Worm (Caenorhabditis elegans) whole organism, L3 larva: ENCODE data around the gene srz-63.

ENCODE experiments used
- R02D3.7 ChIP-seq: fragments of 150-350 bp; optimal IDR thresholded peaks from 2 replicates; lab custom pipeline; 2014; ENCODE audit warnings: missing biosample characterization, missing genetic modification characterization
- aly-2 ChIP-seq: fragments of 150-350 bp; optimal IDR thresholded peaks from 2 replicates; lab custom pipeline; 2014; ENCODE audit warnings: missing biosample characterization, missing genetic modification characterization
- ama-1 ChIP-seq: fragments of 150-350 bp; optimal IDR thresholded peaks from 2 replicates; lab custom pipeline; 2018
- ceh-28 ChIP-seq: fragments of 150-350 bp; optimal IDR thresholded peaks from 2 replicates; lab custom pipeline; 2014; ENCODE audit warnings: missing biosample characterization, missing genetic modification reagents, missing genetic modification characterization
- ceh-82 ChIP-seq: fragments of 150-350 bp; optimal IDR thresholded peaks from 2 replicates; lab custom pipeline; 2014; ENCODE audit warnings: missing biosample characterization, missing genetic modification characterization
- ceh-9 ChIP-seq: sonication (generic microtip); optimal IDR thresholded peaks from 2 replicates; lab custom pipeline; 2018; ENCODE audit warnings: missing biosample characterization, missing genetic modification characterization
- daf-12 ChIP-seq: fragments of 150-350 bp; optimal IDR thresholded peaks from 2 replicates; lab custom pipeline; 2014; ENCODE audit warnings: missing biosample characterization, missing genetic modification reagents, missing genetic modification characterization
- egl-27 ChIP-seq: sonication (generic microtip); optimal IDR thresholded peaks from 4 replicates; lab custom pipeline; 2017; ENCODE audit warnings: missing biosample characterization, missing genetic modification reagents, missing genetic modification characterization
- egl-5 ChIP-seq: fragments of 150-350 bp; optimal IDR thresholded peaks from 2 replicates; lab custom pipeline; 2017; ENCODE audit warnings: missing biosample characterization, missing genetic modification reagents, missing genetic modification characterization, inconsistent platforms
- elt-1 ChIP-seq: fragments of 150-350 bp; optimal IDR thresholded peaks from 2 replicates; lab custom pipeline; 2014; ENCODE audit warnings: missing biosample characterization, missing genetic modification characterization
- elt-3 ChIP-seq, 3 experiments: fragments of 150-350 bp in 1 of 3; sonication (generic microtip) in 2 of 3; optimal IDR thresholded peaks; 2 replicates in 2 of 3; 4 replicates in 1 of 3; lab custom pipeline; 2014 to 2017; ENCODE audit warnings: missing biosample characterization in 3 of 3, missing genetic modification characterization in 3 of 3
- eor-1 ChIP-seq, 2 experiments: fragments of 150-350 bp; optimal IDR thresholded peaks; 2 replicates each; lab custom pipeline; 2014 to 2018; ENCODE audit warnings: missing biosample characterization in 2 of 2, missing genetic modification characterization in 2 of 2
- fkh-10 ChIP-seq: sonication (generic microtip); optimal IDR thresholded peaks from 2 replicates; lab custom pipeline; 2017; ENCODE audit warnings: missing biosample characterization, missing genetic modification reagents, missing genetic modification characterization
- fkh-2 ChIP-seq: fragments of 150-350 bp; optimal IDR thresholded peaks from 2 replicates; lab custom pipeline; 2014; ENCODE audit warnings: missing biosample characterization, missing genetic modification reagents, missing genetic modification characterization
- fos-1 ChIP-seq: fragments of 150-350 bp; optimal IDR thresholded peaks from 2 replicates; lab custom pipeline; 2014; ENCODE audit warnings: missing biosample characterization, missing genetic modification characterization
- hmg-11 ChIP-seq: sonication (generic microtip); optimal IDR thresholded peaks from 2 replicates; lab custom pipeline; 2016; ENCODE audit warnings: missing genetic modification characterization, missing compliant biosample characterization
- jun-1 ChIP-seq: fragments of 150-350 bp; optimal IDR thresholded peaks from 2 replicates; lab custom pipeline; 2014; ENCODE audit warnings: missing biosample characterization, missing genetic modification reagents, missing genetic modification characterization
- lin-15B ChIP-seq: fragments of 150-350 bp; optimal IDR thresholded peaks from 2 replicates; lab custom pipeline; 2014; ENCODE audit warnings: missing biosample characterization, missing genetic modification characterization
- lin-39 ChIP-seq: fragments of 150-350 bp; optimal IDR thresholded peaks from 2 replicates; lab custom pipeline; 2018; ENCODE audit warnings: missing biosample characterization, missing genetic modification reagents, missing genetic modification characterization
- lsy-12 ChIP-seq: sonication (generic microtip); optimal IDR thresholded peaks from 2 replicates; lab custom pipeline; 2016; ENCODE audit warnings: mild to moderate bottlenecking, missing genetic modification characterization, missing compliant biosample characterization
- mml-1 ChIP-seq: fragments of 150-350 bp; sonication (generic microtip); optimal IDR thresholded peaks from 3 replicates; lab custom pipeline; 2014; ENCODE audit warnings: missing biosample characterization, missing genetic modification characterization
- nfya-1 ChIP-seq: sonication (generic microtip); optimal IDR thresholded peaks from 2 replicates; lab custom pipeline; 2017; ENCODE audit warnings: missing genetic modification characterization, mild to moderate bottlenecking, missing compliant biosample characterization, antibody characterized with exemption, moderate library complexity; ENCODE audit not compliant: insufficient read depth
- nhr-11 ChIP-seq: fragments of 150-350 bp; optimal IDR thresholded peaks from 2 replicates; lab custom pipeline; 2014; ENCODE audit warnings: missing biosample characterization, missing genetic modification characterization
- nhr-12 ChIP-seq: fragments of 150-350 bp; optimal IDR thresholded peaks from 2 replicates; lab custom pipeline; 2014; ENCODE audit warnings: missing biosample characterization, missing genetic modification characterization
- nhr-23 ChIP-seq: fragments of 150-350 bp; optimal IDR thresholded peaks from 2 replicates; lab custom pipeline; 2014; ENCODE audit warnings: missing biosample characterization, missing genetic modification reagents, missing genetic modification characterization
- nhr-237 ChIP-seq: fragments of 150-350 bp; optimal IDR thresholded peaks from 2 replicates; lab custom pipeline; 2014; ENCODE audit warnings: missing biosample characterization, missing genetic modification characterization
- nhr-25 ChIP-seq: sonication (generic microtip); optimal IDR thresholded peaks from 2 replicates; lab custom pipeline; 2017; ENCODE audit warnings: missing biosample characterization, missing genetic modification characterization
- nhr-43 ChIP-seq: sonication (generic microtip); optimal IDR thresholded peaks from 2 replicates; lab custom pipeline; 2016; ENCODE audit warnings: mild to moderate bottlenecking, missing genetic modification characterization, missing compliant biosample characterization; ENCODE audit not compliant: poor library complexity, severe bottlenecking
- nhr-67 ChIP-seq: fragments of 150-350 bp; optimal IDR thresholded peaks from 2 replicates; lab custom pipeline; 2014; ENCODE audit warnings: missing biosample characterization, missing genetic modification characterization
- nhr-77 ChIP-seq: fragments of 150-350 bp; optimal IDR thresholded peaks from 2 replicates; lab custom pipeline; 2014; ENCODE audit warnings: missing biosample characterization, missing genetic modification characterization
- pha-4 ChIP-seq: fragments of 150-350 bp; optimal IDR thresholded peaks from 2 replicates; lab custom pipeline; 2014; ENCODE audit warnings: missing biosample characterization, missing genetic modification reagents, missing genetic modification characterization
- pqm-1 ChIP-seq: fragments of 150-350 bp; optimal IDR thresholded peaks from 2 replicates; lab custom pipeline; 2017; ENCODE audit warnings: missing biosample characterization, missing genetic modification characterization, inconsistent platforms
- sea-2 ChIP-seq: fragments of 150-350 bp; sonication (generic microtip); optimal IDR thresholded peaks from 4 replicates; lab custom pipeline; 2014; ENCODE audit warnings: missing biosample characterization, missing genetic modification reagents, missing genetic modification characterization
- skn-1 ChIP-seq: fragments of 150-350 bp; optimal IDR thresholded peaks from 2 replicates; lab custom pipeline; 2014; ENCODE audit warnings: missing biosample characterization, missing genetic modification characterization
- snpc-4 ChIP-seq: fragments of 150-350 bp; optimal IDR thresholded peaks from 2 replicates; lab custom pipeline; 2014; ENCODE audit warnings: missing biosample characterization, missing genetic modification characterization
- tbx-2 ChIP-seq: sonication (generic microtip); optimal IDR thresholded peaks from 2 replicates; lab custom pipeline; 2016; ENCODE audit warnings: mild to moderate bottlenecking, missing genetic modification characterization, missing compliant biosample characterization
- unc-39 ChIP-seq: sonication (generic microtip); optimal IDR thresholded peaks from 4 replicates; lab custom pipeline; 2017; ENCODE audit warnings: missing biosample characterization, missing genetic modification characterization
- unc-62 ChIP-seq: fragments of 150-350 bp; sonication (generic microtip); optimal IDR thresholded peaks from 4 replicates; lab custom pipeline; 2014; ENCODE audit warnings: missing biosample characterization, missing genetic modification reagents, missing genetic modification characterization
- zag-1 ChIP-seq: fragments of 150-350 bp; optimal IDR thresholded peaks from 2 replicates; lab custom pipeline; 2014; ENCODE audit warnings: missing biosample characterization, missing genetic modification characterization

The srz-63 gene

DNA sequence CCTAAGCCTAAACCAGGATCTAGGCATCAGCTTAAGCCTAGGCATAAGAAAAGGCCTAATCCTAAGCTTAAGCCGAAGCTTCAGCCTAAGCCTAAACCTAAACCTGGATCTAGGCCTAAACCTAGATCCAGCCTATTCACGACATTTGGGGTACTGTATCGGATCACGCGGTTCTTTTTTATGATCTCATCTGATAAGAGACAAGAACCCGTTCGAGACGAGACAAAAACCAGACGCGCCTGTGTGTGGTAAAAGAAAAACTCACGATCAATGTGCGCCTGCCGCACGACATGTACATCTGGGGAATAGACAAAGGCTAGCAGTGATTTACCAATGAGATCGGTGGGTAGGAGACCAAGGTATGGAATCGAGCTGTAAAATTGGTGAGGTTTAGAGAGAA is 38.0 kb upstream of the srz-63 start:
- TF ChIP-seq ceh-9 (tag; lab: Kevin White, UChicago) = no peak
- no peak for TF ChIP-seq zag-1
- no peak for TF ChIP-seq unc-39 (tag; lab: Kevin White, UChicago)
- TF ChIP-seq fos-1 (tag; lab: Kevin White, UChicago) = no peak
- no peak for TF ChIP-seq pha-4 (tag; lab: Kevin White, UChicago)
- peak; percentile 62 for TF ChIP-seq nhr-43 (tag; lab: Kevin White, UChicago)
- TF ChIP-seq lin-39 (tag; lab: Kevin White, UChicago) = no peak
- TF ChIP-seq eor-1 (tag; optimal IDR thresholded peaks at IDR 0.05; lab: Kevin White, UChicago) = no peak
- TF ChIP-seq nhr-12 (tag; lab: Kevin White, UChicago) = no peak
- peak; percentile 32 for TF ChIP-seq nhr-25 (tag; lab: Kevin White, UChicago)
- peak; percentile 55 for TF ChIP-seq elt-1
- TF ChIP-seq nhr-77 (tag; lab: Kevin White, UChicago) = no peak
- TF ChIP-seq elt-3 (tag; optimal IDR thresholded peaks at IDR 0.05; lab: Kevin White, UChicago) = peak in 1 of 3 experiments; percentile 70
- TF ChIP-seq nfya-1 = peak; percentile 4
- TF ChIP-seq lsy-12 (tag; lab: Kevin White, UChicago) = peak; percentile 13
- TF ChIP-seq nhr-11 (tag; lab: Kevin White, UChicago) = no peak
- TF ChIP-seq snpc-4 (tag; lab: Kevin White, UChicago) = no peak

ce11 chrII:1241176-1241730 is 37.2 kb upstream of the srz-63 start:
- no peak for TF ChIP-seq lin-39 (tag; lab: Kevin White, UChicago)
- TF ChIP-seq nhr-11 (tag; lab: Kevin White, UChicago) = no peak
- TF ChIP-seq nhr-43 (tag; lab: Kevin White, UChicago) = peak; percentile 66
- TF ChIP-seq fos-1 (tag; lab: Kevin White, UChicago) = no peak
- TF ChIP-seq lsy-12 (tag; lab: Kevin White, UChicago) = peak; percentile 13
- no peak for TF ChIP-seq snpc-4 (tag; lab: Kevin White, UChicago)

- TF ChIP-seq zag-1 = no peak
- peak; percentile 42 for TF ChIP-seq sea-2 (GFP tag; lab: Kevin White, UChicago)
- TF ChIP-seq nhr-67 (tag; lab: Kevin White, UChicago) = no peak
- TF ChIP-seq nhr-77 (tag; lab: Kevin White, UChicago) = no peak
- TF ChIP-seq nhr-25 (tag; lab: Kevin White, UChicago) = no peak
- no peak for TF ChIP-seq R02D3.7 (tag; lab: Kevin White, UChicago)
- no peak for TF ChIP-seq skn-1 (tag; lab: Kevin White, UChicago)
- no peak for TF ChIP-seq nhr-237
- no peak for TF ChIP-seq ama-1 (lab: Kevin White, UChicago)
- no peak for TF ChIP-seq lin-15B (tag; lab: Kevin White, UChicago)
- peak; percentile 46 for TF ChIP-seq ceh-28 (tag; lab: Kevin White, UChicago)
- no peak for TF ChIP-seq tbx-2
- peak; percentile 6 for TF ChIP-seq elt-1
- peak; percentile 67 for TF ChIP-seq nfya-1
- no peak for TF ChIP-seq elt-3 (tag; optimal IDR thresholded peaks at IDR 0.05; lab: Kevin White, UChicago)
- TF ChIP-seq mml-1 = no peak
- peak; percentile 83 for TF ChIP-seq lsy-12 (tag; lab: Kevin White, UChicago)
- no peak for TF ChIP-seq daf-12 (tag; lab: Kevin White, UChicago)
- peak; percentile 28 for TF ChIP-seq nhr-23 (tag; lab: Kevin White, UChicago)
- TF ChIP-seq nhr-43 (tag; lab: Kevin White, UChicago) = peak; percentile 15
- no peak for TF ChIP-seq fkh-10 (GFP tag; lab: Kevin White, UChicago)
- no peak for TF ChIP-seq aly-2 (tag; lab: Kevin White, UChicago)
- TF ChIP-seq nhr-11 (tag; lab: Kevin White, UChicago) = no peak
- no peak for TF ChIP-seq eor-1 (tag; optimal IDR thresholded peaks at IDR 0.05; lab: Kevin White, UChicago)
- TF ChIP-seq hmg-11 = peak; percentile 49
- TF ChIP-seq pha-4 (tag; lab: Kevin White, UChicago) = peak; percentile 73
- no peak for TF ChIP-seq jun-1 (tag; lab: Kevin White, UChicago)
- TF ChIP-seq egl-27 = no peak
- TF ChIP-seq snpc-4 (tag; lab: Kevin White, UChicago) = peak; percentile 28
- TF ChIP-seq lin-39 (tag; lab: Kevin White, UChicago) = peak; percentile 82
- TF ChIP-seq ceh-82 = no peak
- no peak for TF ChIP-seq unc-62 (GFP tag; lab: Kevin White, UChicago)
- TF ChIP-seq unc-39 (tag; lab: Kevin White, UChicago) = no peak
- TF ChIP-seq pqm-1 (tag; lab: Kevin White, UChicago) = no peak
- peak; percentile 42 for TF ChIP-seq egl-5
- no peak for TF ChIP-seq nhr-12 (tag; lab: Kevin White, UChicago)
- TF ChIP-seq ceh-9 (tag; lab: Kevin White, UChicago) = no peak
- TF ChIP-seq fkh-2 (tag; lab: Kevin White, UChicago) = no peak
Observed at ce11 chrII:1242475-1242874, 36.0 kb upstream of the srz-63 start.
